Fruit fly (Drosophila melanogaster) whole organism, adult: ENCODE results near the gene SdicC.
"Not testable (repeated sequence)": the region's sequence is repeated elsewhere in the genome, so short reads cannot be mapped to it uniquely, and the experiment has no call there.

Source experiments
- CG11617 ChIP-seq: fragments of 200-800 bp; sonication (Bioruptor generic); optimal IDR thresholded peaks from 2 replicates; lab custom pipeline; 2017; ENCODE audit warnings: mild to moderate bottlenecking, missing biosample characterization, missing genetic modification reagents, missing genetic modification characterization
- CG12768 ChIP-seq: fragments of 200-800 bp; sonication (Bioruptor generic); optimal IDR thresholded peaks from 2 replicates; lab custom pipeline; 2017; ENCODE audit warnings: missing biosample characterization, missing genetic modification characterization, mild to moderate bottlenecking, moderate library complexity, missing genetic modification reagents
- CG14711 ChIP-seq: fragments of 200-800 bp; sonication (Bioruptor generic); optimal IDR thresholded peaks from 2 replicates; lab custom pipeline; 2018; ENCODE audit warnings: missing biosample characterization, mild to moderate bottlenecking, missing genetic modification characterization, moderate library complexity
- CG1620 ChIP-seq: fragments of 200-800 bp; sonication (Bioruptor generic); optimal IDR thresholded peaks from 2 replicates; lab custom pipeline; 2016; ENCODE audit warnings: missing biosample characterization, missing genetic modification characterization
- CG33017 ChIP-seq: fragments of 200-800 bp; sonication (Bioruptor generic); optimal IDR thresholded peaks from 2 replicates; lab custom pipeline; 2018; ENCODE audit warnings: missing biosample characterization, mild to moderate bottlenecking, missing genetic modification characterization, moderate library complexity
- CG5204 ChIP-seq: fragments of 200-800 bp; sonication (Bioruptor generic); optimal IDR thresholded peaks from 2 replicates; lab custom pipeline; 2016; ENCODE audit warnings: missing biosample characterization, missing genetic modification characterization
- CG7045 ChIP-seq: fragments of 200-800 bp; sonication (Bioruptor generic); optimal IDR thresholded peaks from 2 replicates; lab custom pipeline; 2017; ENCODE audit warnings: missing biosample characterization, mild to moderate bottlenecking, missing genetic modification characterization
- CG7101 ChIP-seq: fragments of 200-800 bp; sonication (Bioruptor generic); optimal IDR thresholded peaks from 2 replicates; lab custom pipeline; 2018; ENCODE audit warnings: missing biosample characterization, mild to moderate bottlenecking, missing genetic modification characterization, moderate library complexity
- Clk ChIP-seq: fragments of 200-800 bp; sonication (Bioruptor generic); optimal IDR thresholded peaks from 2 replicates; lab custom pipeline; 2017; ENCODE audit warnings: missing biosample characterization, missing genetic modification characterization
- Crg-1 ChIP-seq: fragments of 200-800 bp; sonication (Bioruptor generic); optimal IDR thresholded peaks from 2 replicates; lab custom pipeline; 2016; ENCODE audit warnings: missing biosample characterization, missing genetic modification characterization
- Hr96 ChIP-seq: fragments of 200-800 bp; sonication (Bioruptor generic); optimal IDR thresholded peaks from 2 replicates; lab custom pipeline; 2016; ENCODE audit warnings: missing biosample characterization, missing genetic modification characterization
- Mnt ChIP-seq: fragments of 200-800 bp; sonication (Bioruptor generic); optimal IDR thresholded peaks from 2 replicates; lab custom pipeline; 2016; ENCODE audit warnings: missing biosample characterization, mild to moderate bottlenecking, missing genetic modification characterization
- bab1 ChIP-seq: fragments of 200-800 bp; sonication (Bioruptor generic); optimal IDR thresholded peaks from 3 replicates; lab custom pipeline; 2019; ENCODE audit warnings: missing biosample characterization, mild to moderate bottlenecking, missing genetic modification characterization, moderate library complexity
- cic ChIP-seq: fragments of 200-800 bp; sonication (Bioruptor generic); optimal IDR thresholded peaks from 2 replicates; lab custom pipeline; 2017; ENCODE audit warnings: missing biosample characterization, mild to moderate bottlenecking, missing genetic modification characterization, moderate library complexity
- cnc ChIP-seq, 2 experiments: fragments of >200 bp; optimal IDR thresholded peaks; 2 replicates each; lab custom pipeline; 2017
- kay ChIP-seq: fragments of 200-800 bp; sonication (Bioruptor generic); peaks from one replicate; lab custom pipeline; 2016; ENCODE audit warnings: missing biosample characterization, missing genetic modification characterization, borderline replicate concordance
- ovo ChIP-seq: fragments of 200-800 bp; sonication (Bioruptor generic); optimal IDR thresholded peaks from 2 replicates; lab custom pipeline; 2016; ENCODE audit warnings: missing biosample characterization, missing genetic modification characterization
- pad ChIP-seq: fragments of 200-800 bp; sonication (Bioruptor generic); optimal IDR thresholded peaks from 3 replicates; lab custom pipeline; 2017; ENCODE audit warnings: missing biosample characterization, missing genetic modification characterization, mild to moderate bottlenecking, moderate library complexity, missing genetic modification reagents
- tj ChIP-seq: fragments of 200-800 bp; sonication (Bioruptor generic); optimal IDR thresholded peaks from 3 replicates; lab custom pipeline; 2017; ENCODE audit warnings: missing biosample characterization, mild to moderate bottlenecking, missing genetic modification characterization, moderate library complexity
- toe ChIP-seq: fragments of 200-800 bp; sonication (Bioruptor generic); optimal IDR thresholded peaks from 2 replicates; lab custom pipeline; 2016; ENCODE audit warnings: missing biosample characterization, missing genetic modification characterization

SdicC gene

dm6 chrX:20231658-20232057, 14.6 kb upstream of the SdicC start:
- TF ChIP-seq CG12768 (GFP tag; lab: Kevin White, UChicago) (no peak), Crg-1 (GFP tag; lab: Kevin White, UChicago) (no peak), CG33017 (tag; lab: Kevin White, UChicago) (no peak), CG11617 (no peak), kay (GFP tag; lab: Kevin White, UChicago) (no peak), Mnt (GFP tag; lab: Kevin White, UChicago) (no peak), CG5204 (no peak), Clk (GFP tag; lab: Kevin White, UChicago) (no peak), pad (GFP tag; lab: Kevin White, UChicago) (no peak), CG14711 (tag; lab: Kevin White, UChicago) (no peak), bab1 (GFP tag; lab: Kevin White, UChicago) (no peak), cic (no peak), toe (GFP tag; lab: Kevin White, UChicago) (no peak), CG7101 (tag; lab: Kevin White, UChicago) (no peak), tj (GFP tag; lab: Kevin White, UChicago) (no peak)

DNA sequence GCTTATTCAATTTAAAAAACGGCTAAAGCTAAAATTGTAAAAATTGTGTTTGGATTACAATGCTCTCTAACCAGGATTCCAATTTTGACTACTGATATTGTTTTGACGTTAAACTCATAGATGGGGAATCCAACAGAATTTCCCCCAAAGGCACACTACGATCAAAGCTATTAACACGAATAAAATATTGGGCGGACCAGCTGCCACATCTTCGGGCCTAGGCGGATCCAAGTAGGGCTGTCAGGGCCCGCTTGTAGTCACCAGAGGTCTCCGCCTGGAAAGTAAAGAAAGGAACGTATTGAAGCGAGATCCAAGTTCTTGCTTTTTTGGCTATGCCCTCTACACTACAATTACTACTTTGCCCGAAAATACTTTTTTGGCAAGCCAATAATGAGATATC, 7.9 kb upstream of the SdicC start, which contains the start of gene Sdic4:
Sdic4 (minus strand) TSS at position 101 of the 400 bp plus-strand sequence.
- TF ChIP-seq CG7101 (tag; lab: Kevin White, UChicago); ovo; tj (GFP tag; lab: Kevin White, UChicago): not testable (repeated sequence)

DNA sequence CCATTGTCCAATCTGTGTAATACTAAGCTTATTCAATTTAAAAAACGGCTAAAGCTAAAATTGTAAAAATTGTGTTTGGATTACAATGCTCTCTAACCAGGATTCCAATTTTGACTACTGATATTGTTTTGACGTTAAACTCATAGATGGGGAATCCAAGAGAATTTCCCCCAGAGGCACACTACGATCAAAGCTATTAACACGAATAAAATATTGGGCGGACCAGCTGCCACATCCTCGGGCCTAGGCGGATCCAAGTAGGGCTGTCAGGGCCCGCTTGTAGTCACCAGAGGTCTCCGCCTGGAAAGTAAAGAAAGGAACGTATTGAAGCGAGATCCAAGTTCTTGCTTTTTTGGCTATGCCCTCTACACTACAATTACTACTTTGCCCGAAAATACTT, 7.6 kb downstream of the SdicC start, which contains the start of gene SdicB:
SdicB (minus strand) TSS at position 101 of the 400 bp plus-strand sequence.
- TF ChIP-seq CG12768, tj, kay (GFP tag; lab: Kevin White, UChicago): not testable (repeated sequence)

- TF ChIP-seq ovo; CG33017 (tag; lab: Kevin White, UChicago); CG7101 (tag; lab: Kevin White, UChicago): not testable (repeated sequence)
Measured at dm6 chrX:20201833-20202232, 15.2 kb downstream of the SdicC start, which contains the start of gene SdicA. TSS of gene SdicA (minus strand) at chrX:20201933.

DNA sequence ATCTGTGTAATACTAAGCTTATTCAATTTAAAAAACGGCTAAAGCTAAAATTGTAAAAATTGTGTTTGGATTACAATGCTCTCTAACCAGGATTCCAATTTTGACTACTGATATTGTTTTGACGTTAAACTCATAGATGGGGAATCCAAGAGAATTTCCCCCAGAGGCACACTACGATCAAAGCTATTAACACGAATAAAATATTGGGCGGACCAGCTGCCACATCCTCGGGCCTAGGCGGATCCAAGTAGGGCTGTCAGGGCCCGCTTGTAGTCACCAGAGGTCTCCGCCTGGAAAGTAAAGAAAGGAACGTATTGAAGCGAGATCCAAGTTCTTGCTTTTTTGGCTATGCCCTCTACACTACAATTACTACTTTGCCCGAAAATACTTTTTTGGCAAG, 22.9 kb downstream of the SdicC start, which contains the start of gene Sdic3:
Sdic3 (minus strand) TSS at position 101 of the 400 bp plus-strand sequence.
- not testable (repeated sequence) for TF ChIP-seq kay, pad, CG7045 (GFP tag; lab: Kevin White, UChicago)

- TF ChIP-seq bab1 (GFP tag; lab: Kevin White, UChicago); CG33017 (tag; lab: Kevin White, UChicago); CG12768 (GFP tag; lab: Kevin White, UChicago): not testable (repeated sequence)
Measured at dm6 chrX:20186387-20186786, 30.7 kb downstream of the SdicC start, which contains the start of gene Sdic2. TSS of gene Sdic2 (minus strand) at chrX:20186487.

dm6 chrX:20178538-20178937, 38.5 kb downstream of the SdicC start, which contains the start of gene Sdic1:
TSS of gene Sdic1 (minus strand) at chrX:20178638.
- not testable (repeated sequence) for TF ChIP-seq CG5204; bab1 (GFP tag; lab: Kevin White, UChicago); ovo

DNA sequence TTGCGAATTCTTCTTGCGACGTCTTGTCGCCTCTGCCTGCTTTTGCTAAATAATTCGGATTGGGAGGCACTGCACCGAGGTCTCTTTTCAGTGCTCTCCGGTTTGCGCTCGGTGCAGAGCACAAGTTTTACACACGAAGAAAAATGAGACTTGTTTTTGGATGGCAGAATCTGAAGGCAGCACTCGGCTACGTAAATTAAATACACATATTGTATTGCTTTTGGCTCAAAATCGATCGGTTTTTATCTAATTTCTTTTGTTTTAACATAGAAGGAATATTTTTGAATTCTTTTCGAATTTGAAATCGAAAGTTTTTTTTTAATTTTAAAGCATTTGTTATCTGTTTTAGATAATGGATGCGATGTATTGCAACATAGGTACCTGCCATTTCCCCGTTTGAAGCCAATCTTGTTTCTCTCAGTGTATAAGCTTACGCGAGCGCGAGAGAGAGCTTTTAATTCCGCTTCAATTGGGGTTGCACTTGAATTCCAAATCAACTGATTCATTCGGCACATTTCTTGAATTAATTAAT, 43.5 kb downstream of the SdicC start, which contains the start of gene AnxB10:
AnxB10 (minus strand) TSS at position 51 of the 532 bp plus-strand sequence.
- TF ChIP-seq cnc (optimal IDR thresholded peaks at IDR 0.05; lab: Kevin White, UChicago) (no peak), CG11617 (peak; percentile 96), Hr96 (GFP tag; lab: Kevin White, UChicago) (peak; percentile 95), CG12768 (GFP tag; lab: Kevin White, UChicago) (peak; percentile 89), CG5204 (peak; percentile 92), Mnt (GFP tag; lab: Kevin White, UChicago) (peak; percentile 72), CG7101 (tag; lab: Kevin White, UChicago) (peak; percentile 91), cic (peak; percentile 64), pad (GFP tag; lab: Kevin White, UChicago) (peak; percentile 86), tj (GFP tag; lab: Kevin White, UChicago) (peak; percentile 79), kay (GFP tag; lab: Kevin White, UChicago) (peak; percentile 89), ovo (peak; percentile 90), CG1620 (GFP tag; lab: Kevin White, UChicago) (peak; percentile 90), Crg-1 (GFP tag; lab: Kevin White, UChicago) (peak; percentile 92), CG33017 (tag; lab: Kevin White, UChicago) (peak; percentile 85), Clk (GFP tag; lab: Kevin White, UChicago) (peak; percentile 64), CG7045 (GFP tag; lab: Kevin White, UChicago) (peak; percentile 93), CG14711 (tag; lab: Kevin White, UChicago) (peak; percentile 87), toe (GFP tag; lab: Kevin White, UChicago) (peak; percentile 89), bab1 (GFP tag; lab: Kevin White, UChicago) (peak; percentile 96)
